Fruit fly (Drosophila melanogaster) S2 (cell line): Measurements from ENCODE around the gene CG13144.

Experiments
- CG8478 ChIP-seq: fragments of >200 bp; optimal IDR thresholded peaks from 2 replicates; lab custom pipeline; 2018
- CTCF ChIP-seq, 2 experiments: fragments of >200 bp; optimal IDR thresholded peaks; 2 replicates each; lab custom pipeline; 2018

Gene CG13144

DNA sequence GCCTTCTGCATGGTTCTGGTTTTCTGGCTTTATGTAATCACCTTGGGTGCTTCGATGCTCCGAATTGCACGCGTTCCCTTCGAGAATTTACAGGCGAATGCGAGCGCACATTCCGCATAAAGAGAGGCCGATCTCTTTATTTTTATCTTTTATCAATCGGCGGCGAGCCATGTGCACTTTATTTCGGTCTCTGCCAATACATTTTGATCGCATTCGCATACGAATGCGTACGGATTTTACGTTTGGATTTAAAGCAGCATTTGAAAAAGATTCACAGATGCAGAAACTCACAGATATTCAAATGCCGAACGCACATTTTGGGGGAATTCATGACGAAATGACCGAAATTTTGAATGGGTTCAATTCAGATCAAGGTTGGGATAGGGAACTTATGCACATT lies at the start of gene CG13144:
TSS of gene CG13144 (minus strand) at position 101 of the 400 bp plus-strand sequence.
- TF ChIP-seq CG8478 (lab: Kevin White, UChicago) (no peak), CTCF (optimal IDR thresholded peaks at IDR 0.05; lab: Kevin White, UChicago) (no peak)

DNA sequence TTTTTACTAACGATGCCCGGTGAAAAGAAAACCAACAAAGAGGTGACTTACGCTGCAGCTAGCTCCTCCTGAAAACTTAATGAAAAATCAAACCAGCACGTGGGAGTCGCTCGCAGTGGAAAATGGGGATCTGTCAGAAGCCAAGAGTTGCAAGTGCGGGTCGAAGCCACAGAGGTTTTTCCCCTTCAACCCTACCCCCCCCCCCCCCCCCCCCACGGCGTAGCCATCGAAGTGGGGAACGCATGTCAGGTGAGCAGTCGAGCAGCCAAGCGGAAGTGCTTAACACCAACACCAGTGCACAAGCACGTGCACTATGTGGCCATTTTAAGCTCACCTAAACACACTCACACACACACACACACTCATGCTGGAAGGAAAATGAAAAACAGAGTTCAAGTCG lies 48.1 kb upstream of the CG13144 start:
- TF ChIP-seq CTCF (optimal IDR thresholded peaks at IDR 0.05; lab: Kevin White, UChicago) (no peak), CG8478 (lab: Kevin White, UChicago) (no peak)

- TF ChIP-seq CTCF (optimal IDR thresholded peaks at IDR 0.05; lab: Kevin White, UChicago) = no peak
- no peak for TF ChIP-seq CG8478 (lab: Kevin White, UChicago)
Observed at dm6 chr2L:10534022-10534421, 42.8 kb upstream of the CG13144 start, which contains the start of gene CG18302. Gene CG18302 (plus strand): TSS chr2L:10534322.

dm6 chr2L:10531521-10531920 lies 40.3 kb upstream of the CG13144 start, which contains the start of gene CG18301:
Gene CG18301 (plus strand): TSS chr2L:10531821.
- no peak for TF ChIP-seq CTCF (optimal IDR thresholded peaks at IDR 0.05; lab: Kevin White, UChicago)

- TF ChIP-seq CTCF (optimal IDR thresholded peaks at IDR 0.05; lab: Kevin White, UChicago) (no peak), CG8478 (lab: Kevin White, UChicago) (no peak)
Observed at dm6 chr2L:10530089-10530488, 38.8 kb upstream of the CG13144 start.

DNA sequence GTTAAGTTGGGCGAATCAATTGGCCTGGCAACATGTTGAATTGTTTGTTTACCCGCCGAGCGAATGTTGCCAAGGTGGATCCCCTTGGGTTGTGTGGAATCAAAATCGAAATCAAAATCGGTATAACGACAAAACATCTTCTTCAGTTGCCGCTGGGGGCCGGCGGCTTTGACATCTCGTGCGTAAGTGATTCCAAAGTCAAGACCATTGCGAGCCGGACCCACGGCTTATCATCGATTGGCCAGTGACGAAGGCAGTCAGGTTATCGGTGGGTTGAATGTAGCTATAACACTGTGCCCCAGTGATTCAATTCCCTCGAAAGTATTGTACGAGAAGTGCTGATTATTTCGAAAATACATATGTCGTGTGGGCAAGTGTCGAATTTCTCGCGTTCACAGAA lies 37.7 kb upstream of the CG13144 start:
- TF ChIP-seq CG8478 (lab: Kevin White, UChicago) (no peak), CTCF (optimal IDR thresholded peaks at IDR 0.05; lab: Kevin White, UChicago) (no peak)

dm6 chr2L:10526953-10527584 lies 35.8 kb upstream of the CG13144 start, which contains the start of gene Lip4:
Gene Lip4 (plus strand): TSS chr2L:10527572.
- no peak for TF ChIP-seq CTCF (optimal IDR thresholded peaks at IDR 0.05; lab: Kevin White, UChicago)
- TF ChIP-seq CG8478 (lab: Kevin White, UChicago) = no peak

- no peak for TF ChIP-seq CG8478 (lab: Kevin White, UChicago)
- no peak for TF ChIP-seq CTCF (optimal IDR thresholded peaks at IDR 0.05; lab: Kevin White, UChicago)
Observed at dm6 chr2L:10522174-10522893, 31.1 kb upstream of the CG13144 start.

dm6 chr2L:10519225-10519624 lies 28.0 kb upstream of the CG13144 start:
- no peak for TF ChIP-seq CTCF (optimal IDR thresholded peaks at IDR 0.05; lab: Kevin White, UChicago)
- TF ChIP-seq CG8478 (lab: Kevin White, UChicago) = no peak

DNA sequence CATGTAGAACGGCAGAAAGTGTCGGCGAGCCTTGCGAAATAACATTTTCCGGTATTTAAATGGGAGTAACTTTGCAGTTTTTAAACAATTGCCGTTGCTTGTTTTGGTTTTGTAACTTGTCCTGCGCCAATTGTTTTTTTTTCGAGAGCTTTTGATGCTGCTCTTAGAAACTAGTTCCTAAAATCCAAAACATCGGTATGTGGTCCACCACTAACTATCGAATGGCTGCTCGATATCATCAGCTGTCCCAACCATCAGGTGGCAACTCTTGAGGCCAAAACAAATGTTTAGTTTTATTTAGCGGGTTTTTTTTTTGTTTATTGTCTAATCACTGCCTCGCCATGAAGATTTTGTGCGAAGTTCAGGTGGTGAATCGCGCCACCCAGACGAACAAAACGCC lies 25.8 kb upstream of the CG13144 start, which contains the start of the genes Fatp1 and Lrr47:
TSS of gene Fatp1 (minus strand) at position 134 of the 400 bp plus-strand sequence.
TSS of gene Lrr47 (plus strand) at position 251 of the 400 bp plus-strand sequence.
- TF ChIP-seq CG8478 (lab: Kevin White, UChicago) = no peak
- peak; percentile 13 to 15 for TF ChIP-seq CTCF (optimal IDR thresholded peaks at IDR 0.05; lab: Kevin White, UChicago)

- TF ChIP-seq CTCF (optimal IDR thresholded peaks at IDR 0.05; lab: Kevin White, UChicago) = no peak
- TF ChIP-seq CG8478 (lab: Kevin White, UChicago) = no peak
Observed at dm6 chr2L:10516470-10517048, 25.3 kb upstream of the CG13144 start.

dm6 chr2L:10515553-10516174 lies 24.4 kb upstream of the CG13144 start:
- no peak for TF ChIP-seq CTCF (optimal IDR thresholded peaks at IDR 0.05; lab: Kevin White, UChicago)
- no peak for TF ChIP-seq CG8478 (lab: Kevin White, UChicago)

DNA sequence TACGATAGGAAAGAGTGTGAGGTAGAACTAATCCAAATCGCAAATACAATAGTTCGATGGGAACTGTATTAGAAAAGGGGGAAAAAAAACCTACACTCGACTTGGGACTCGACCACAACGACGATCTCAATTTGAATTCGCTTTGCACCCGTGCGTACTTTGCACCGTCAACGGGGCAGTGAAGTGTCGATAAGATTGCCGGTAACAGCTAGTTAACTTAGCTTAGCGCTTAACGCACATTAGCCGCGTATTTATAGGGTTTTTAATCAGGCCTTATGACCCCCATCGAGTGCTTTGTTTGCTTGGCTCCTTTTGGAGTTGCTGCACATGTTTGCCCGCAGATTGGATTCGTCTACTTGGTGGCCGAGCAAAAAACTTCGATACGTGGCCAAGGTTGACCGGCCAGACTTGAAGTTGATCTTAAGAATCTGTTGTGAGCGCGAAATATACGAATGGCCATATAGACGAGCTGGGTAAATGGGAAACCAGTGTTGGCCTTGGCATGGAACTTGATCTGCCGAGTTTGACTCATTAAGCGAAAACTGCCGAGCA lies 23.4 kb upstream of the CG13144 start:
- TF ChIP-seq CTCF (optimal IDR thresholded peaks at IDR 0.05; lab: Kevin White, UChicago) (no peak), CG8478 (lab: Kevin White, UChicago) (no peak)

- TF ChIP-seq CG8478 (lab: Kevin White, UChicago) = no peak
- no peak for TF ChIP-seq CTCF (optimal IDR thresholded peaks at IDR 0.05; lab: Kevin White, UChicago)
Observed at dm6 chr2L:10513837-10514499, 22.7 kb upstream of the CG13144 start.
